Fruit fly (Drosophila melanogaster): ENCODE measurements around the gene Sxl.
A peak's percentile ranks its signal among the peaks of the same experiment; 100 is the strongest.

Gene Sxl

dm6 chrX:7117729-7118128, 19.9 kb upstream of the Sxl start (continued):
- no peak for TF ChIP-seq CG8089 (GFP tag; optimal IDR thresholded peaks at IDR 0.05)
- TF ChIP-seq CG3726 (GFP tag; IDR thresholded peaks at IDR 0.05): no peak
- TF ChIP-seq Jarid2 (GFP tag; optimal IDR thresholded peaks at IDR 0.05): peak; percentile 25
- peak; percentile 7 for TF ChIP-seq CG1529 (GFP tag; optimal IDR thresholded peaks at IDR 0.05)
- TF ChIP-seq CG14014 (GFP tag; IDR thresholded peaks at IDR 0.05): peak; percentile 68
- no peak for TF ChIP-seq tna (GFP tag; IDR thresholded peaks at IDR 0.05; ENCODE audit: partially characterized antibody)
- no peak for TF ChIP-seq CG33213 (GFP tag; optimal IDR thresholded peaks at IDR 0.05)
- peak; percentile 28 for TF ChIP-seq CG15601 (tag; optimal IDR thresholded peaks at IDR 0.05)
- no peak for TF ChIP-seq Sry-β (GFP tag; optimal IDR thresholded peaks at IDR 0.05)
- no peak for TF ChIP-seq mld (GFP tag; IDR thresholded peaks at IDR 0.05; ENCODE audit: partially characterized antibody)
- no peak for TF ChIP-seq CG15073 (GFP tag; optimal IDR thresholded peaks at IDR 0.05)
- TF ChIP-seq dmrt11E (tag; optimal IDR thresholded peaks at IDR 0.05): peak; percentile 77
- TF ChIP-seq Kr (GFP tag; optimal IDR thresholded peaks at IDR 0.05): no peak
- no peak for TF ChIP-seq Trl (optimal IDR thresholded peaks at IDR 0.05)
- TF ChIP-seq Trl (GFP tag; optimal IDR thresholded peaks at IDR 0.05): peak; percentile 3
- no peak for TF ChIP-seq slp2 (GFP tag; optimal IDR thresholded peaks at IDR 0.05)
- TF ChIP-seq CG10267 (tag; optimal IDR thresholded peaks at IDR 0.05): peak; percentile 58
- peak; percentile 55; the same call in 1 of the 3 replicates for TF ChIP-seq CG2889 (GFP tag; IDR thresholded peaks at IDR 0.05)
- peak; percentile 38 for TF ChIP-seq Mad (GFP tag; optimal IDR thresholded peaks at IDR 0.05)
- TF ChIP-seq CG8924 (tag; optimal IDR thresholded peaks at IDR 0.05): peak; percentile 77
- no peak for TF ChIP-seq bigmax (GFP tag; optimal IDR thresholded peaks at IDR 0.05)
- TF ChIP-seq dysf (GFP tag; IDR thresholded peaks at IDR 0.05): peak; percentile 69
- TF ChIP-seq Sox102F (GFP tag; optimal IDR thresholded peaks at IDR 0.05): peak; percentile 58
- TF ChIP-seq jigr1 (GFP tag; IDR thresholded peaks at IDR 0.05): no peak
- no peak for TF ChIP-seq jumu (GFP tag; optimal IDR thresholded peaks at IDR 0.05)
- peak; percentile 61 for TF ChIP-seq CG17385 (GFP tag; optimal IDR thresholded peaks at IDR 0.05)
- no peak for TF ChIP-seq grn (GFP tag; optimal IDR thresholded peaks at IDR 0.05)
- TF ChIP-seq CG12391 (tag; optimal IDR thresholded peaks at IDR 0.05): peak; percentile 67
- TF ChIP-seq CG31224 (GFP tag; IDR thresholded peaks at IDR 0.05): no peak
- no peak for TF ChIP-seq Lpt (GFP tag; optimal IDR thresholded peaks at IDR 0.05)
- no peak for TF ChIP-seq Sin3A (optimal IDR thresholded peaks at IDR 0.05)
- peak; percentile 50 for TF ChIP-seq CG33557 (GFP tag; optimal IDR thresholded peaks at IDR 0.05)
- TF ChIP-seq nerfin-2 (GFP tag; IDR thresholded peaks at IDR 0.05; ENCODE audit: partially characterized antibody): no peak
- no peak for TF ChIP-seq Bgb (GFP tag; IDR thresholded peaks at IDR 0.05; ENCODE audit: partially characterized antibody)
- peak; percentile 8 for TF ChIP-seq CG2116 (GFP tag; optimal IDR thresholded peaks at IDR 0.05)
- TF ChIP-seq Hr3 (GFP tag; optimal IDR thresholded peaks at IDR 0.05): peak; percentile 24
- no peak for TF ChIP-seq klu (GFP tag; IDR thresholded peaks at IDR 0.05)
- TF ChIP-seq sima (GFP tag; optimal IDR thresholded peaks at IDR 0.05): no peak
- peak; percentile 79 for TF ChIP-seq CG10979 (tag; optimal IDR thresholded peaks at IDR 0.05)
- TF ChIP-seq CG7745 (tag; optimal IDR thresholded peaks at IDR 0.05): no peak
- TF ChIP-seq Dbx (GFP tag; IDR thresholded peaks at IDR 0.05): peak; percentile 54; the same call in 1 of the 3 replicates
- peak; percentile 52; the same call in 1 of the 2 replicates for TF ChIP-seq CG32532 (GFP tag; IDR thresholded peaks at IDR 0.05)
- peak; percentile 77 for TF ChIP-seq CG2678 (tag; optimal IDR thresholded peaks at IDR 0.05)
- TF ChIP-seq eve (GFP tag; optimal IDR thresholded peaks at IDR 0.05): no peak
- TF ChIP-seq Oaz (GFP tag; IDR thresholded peaks at IDR 0.05): 0 out of 2 replicates have a peak, but pooled peaks have one; percentile 41
- TF ChIP-seq lov (optimal IDR thresholded peaks at IDR 0.05): no peak
- no peak for TF ChIP-seq lov (GFP tag; IDR thresholded peaks at IDR 0.05)
- TF ChIP-seq CG6654 (GFP tag; optimal IDR thresholded peaks at IDR 0.05): no peak
- no peak for TF ChIP-seq Dfd (GFP tag; optimal IDR thresholded peaks at IDR 0.05)
- TF ChIP-seq ssp (GFP tag; IDR thresholded peaks at IDR 0.05): no peak; the same call in 1 of the 2 replicates
- peak; percentile 77 for TF ChIP-seq CG6813 (GFP tag; optimal IDR thresholded peaks at IDR 0.05)
- peak; percentile 61 for TF ChIP-seq sisA (GFP tag; IDR thresholded peaks at IDR 0.05)
